Fruit fly (Drosophila melanogaster) whole organism, pupa: Measurements from ENCODE around the gene CG43051.
A peak's percentile ranks its signal among the peaks of the same experiment; 100 is the strongest.

Experiments used
- CG10348 ChIP-seq: fragments of 200-800 bp; sonication (Bioruptor generic); IDR thresholded peaks from 2 replicates; pipeline ENCODE4 v1.3.6; 2022; ENCODE audit warnings: missing biosample characterization, missing genetic modification characterization
- CG12605 ChIP-seq: fragments of 200-800 bp; sonication (Bioruptor generic); IDR thresholded peaks from 2 replicates; pipeline ENCODE4 v1.3.6; 2022; ENCODE audit warnings: missing biosample characterization, missing genetic modification characterization
- CG13204 ChIP-seq: fragments of 200-800 bp; sonication (Bioruptor generic); optimal IDR thresholded peaks from 2 replicates; lab custom pipeline; 2018; ENCODE audit warnings: missing biosample characterization, mild to moderate bottlenecking, missing genetic modification characterization, moderate library complexity
- CG14655 ChIP-seq: fragments of 200-800 bp; sonication (Bioruptor generic); optimal IDR thresholded peaks from 3 replicates; lab custom pipeline; 2017; ENCODE audit warnings: mild to moderate bottlenecking, missing biosample characterization, missing genetic modification reagents, missing genetic modification characterization
- CG15710 ChIP-seq: fragments of 200-800 bp; sonication (Bioruptor generic); optimal IDR thresholded peaks from 2 replicates; lab custom pipeline; 2018; ENCODE audit warnings: missing biosample characterization, mild to moderate bottlenecking, missing genetic modification characterization, moderate library complexity
- CG17806 ChIP-seq: fragments of 200-800 bp; sonication (Bioruptor generic); optimal IDR thresholded peaks from 2 replicates; lab custom pipeline; 2018; ENCODE audit warnings: missing biosample characterization, mild to moderate bottlenecking, missing genetic modification characterization, moderate library complexity
- CG32121 ChIP-seq: fragments of 200-800 bp; sonication (Bioruptor generic); IDR thresholded peaks from 2 replicates; pipeline ENCODE4 v1.3.6; 2022; ENCODE audit warnings: missing biosample characterization, missing genetic modification characterization
- CG34367 ChIP-seq: fragments of 200-800 bp; sonication (Bioruptor generic); optimal IDR thresholded peaks from 2 replicates; lab custom pipeline; 2018; ENCODE audit warnings: missing biosample characterization, mild to moderate bottlenecking, missing genetic modification characterization
- CG4496 ChIP-seq: fragments of 200-800 bp; sonication (Bioruptor generic); IDR thresholded peaks from 3 replicates; pipeline ENCODE4 v1.3.6; 2022; ENCODE audit warnings: missing biosample characterization, missing genetic modification characterization
- CG8159 ChIP-seq: fragments of 200-800 bp; sonication (Bioruptor generic); optimal IDR thresholded peaks from 3 replicates; lab custom pipeline; 2018; ENCODE audit warnings: missing biosample characterization, mild to moderate bottlenecking, missing genetic modification characterization, moderate library complexity
- CG8301 ChIP-seq: fragments of 200-800 bp; sonication (Bioruptor generic); optimal IDR thresholded peaks from 2 replicates; lab custom pipeline; 2018; ENCODE audit warnings: missing biosample characterization, mild to moderate bottlenecking, missing genetic modification characterization
- CG9948 ChIP-seq: fragments of 200-800 bp; sonication (Bioruptor generic); optimal IDR thresholded peaks from 2 replicates; lab custom pipeline; 2018; ENCODE audit warnings: missing biosample characterization, mild to moderate bottlenecking, missing genetic modification characterization, moderate library complexity
- D1 ChIP-seq: fragments of 200-800 bp; sonication (Bioruptor generic); optimal IDR thresholded peaks from 2 replicates; lab custom pipeline; 2018; ENCODE audit warnings: missing biosample characterization, mild to moderate bottlenecking, missing genetic modification characterization, moderate library complexity
- EcR ChIP-seq: fragments of 200-800 bp; sonication (Bioruptor generic); optimal IDR thresholded peaks from 3 replicates; lab custom pipeline; 2019; ENCODE audit warnings: missing biosample characterization, missing genetic modification characterization, mild to moderate bottlenecking, moderate library complexity, missing genetic modification reagents
- Ets98B ChIP-seq: fragments of 200-800 bp; sonication (Bioruptor generic); IDR thresholded peaks from 2 replicates; pipeline ENCODE4 v1.3.6; 2022; ENCODE audit warnings: missing biosample characterization, missing genetic modification characterization
- Pif1A ChIP-seq: fragments of 200-800 bp; sonication (Bioruptor generic); optimal IDR thresholded peaks from 3 replicates; lab custom pipeline; 2016; ENCODE audit warnings: missing biosample characterization, missing genetic modification characterization
- Pif1B ChIP-seq: fragments of 200-800 bp; sonication (Bioruptor generic); optimal IDR thresholded peaks from 3 replicates; lab custom pipeline; 2016; ENCODE audit warnings: missing biosample characterization, missing genetic modification characterization
- Snoo ChIP-seq: fragments of 200-800 bp; sonication (Bioruptor generic); optimal IDR thresholded peaks from 3 replicates; lab custom pipeline; 2017; ENCODE audit warnings: missing biosample characterization, mild to moderate bottlenecking, missing genetic modification characterization, inconsistent platforms
- fd96Ca ChIP-seq: fragments of 200-800 bp; sonication (Bioruptor generic); IDR thresholded peaks from 3 replicates; pipeline ENCODE4 v1.3.6; 2022; ENCODE audit warnings: missing biosample characterization, missing genetic modification characterization
- gl ChIP-seq: fragments of 200-800 bp; sonication (Bioruptor generic); optimal IDR thresholded peaks from 2 replicates; lab custom pipeline; 2018; ENCODE audit warnings: missing biosample characterization, mild to moderate bottlenecking, missing genetic modification characterization
- rn ChIP-seq: fragments of 200-800 bp; sonication (Bioruptor generic); IDR thresholded peaks from 2 replicates; pipeline ENCODE4 v1.3.6; 2022; ENCODE audit warnings: missing biosample characterization, missing genetic modification characterization

The CG43051 gene

DNA sequence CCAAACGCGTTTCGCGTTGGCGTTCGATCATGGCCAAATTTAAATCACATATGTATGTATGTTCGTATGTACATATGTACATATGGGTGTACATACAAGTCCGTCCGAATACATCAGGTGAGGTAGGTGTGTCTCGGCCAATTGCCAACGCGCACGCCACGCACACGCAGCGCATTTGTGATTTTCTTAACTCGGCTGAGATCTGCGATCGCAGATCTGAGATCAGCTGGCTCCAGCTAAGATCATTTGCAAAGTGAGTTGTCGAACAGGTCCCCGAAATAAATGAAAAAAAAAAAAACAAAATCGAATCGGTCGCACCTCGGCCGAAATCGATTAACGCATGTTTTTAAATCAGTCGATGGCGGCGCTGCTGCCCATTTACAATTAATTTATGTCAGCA, 38.5 kb upstream of the CG43051 start:
- TF ChIP-seq rn (GFP tag; lab: Robert Waterston, UW) (no peak), CG17806 (tag; lab: Kevin White, UChicago) (no peak), CG13204 (GFP tag; lab: Kevin White, UChicago) (no peak), CG8301 (no peak), CG15710 (no peak), fd96Ca (GFP tag; lab: Robert Waterston, UW) (no peak), CG34367 (no peak), CG14655 (GFP tag; lab: Kevin White, UChicago) (no peak), Pif1A (GFP tag; lab: Kevin White, UChicago) (no peak), CG12605 (no peak), gl (no peak), CG9948 (tag; lab: Kevin White, UChicago) (no peak), CG8159 (tag; lab: Kevin White, UChicago) (no peak), CG10348 (GFP tag; lab: Robert Waterston, UW) (no peak), Snoo (no peak), Ets98B (GFP tag; lab: Robert Waterston, UW) (no peak), Pif1B (GFP tag; lab: Kevin White, UChicago) (no peak), EcR (GFP tag; lab: Kevin White, UChicago) (no peak), CG4496 (GFP tag; lab: Robert Waterston, UW) (no peak), CG32121 (GFP tag; lab: Robert Waterston, UW) (no peak)
- TF ChIP-seq, all 21 proteins: peak for 0

- TF ChIP-seq CG8159 (tag; lab: Kevin White, UChicago) (no peak), CG17806 (tag; lab: Kevin White, UChicago) (no peak), gl (no peak), CG10348 (GFP tag; lab: Robert Waterston, UW) (no peak), CG12605 (peak; percentile 61), fd96Ca (GFP tag; lab: Robert Waterston, UW) (no peak; the same call in 2 of the 3 replicates), Pif1A (GFP tag; lab: Kevin White, UChicago) (no peak), CG4496 (GFP tag; lab: Robert Waterston, UW) (peak; percentile 63; the same call in 2 of the 3 replicates), CG8301 (no peak), CG32121 (GFP tag; lab: Robert Waterston, UW) (peak; percentile 47), CG13204 (GFP tag; lab: Kevin White, UChicago) (no peak), EcR (GFP tag; lab: Kevin White, UChicago) (no peak), Ets98B (GFP tag; lab: Robert Waterston, UW) (peak; percentile 56; the same call in 1 of the 2 replicates), CG34367 (no peak), D1 (tag; lab: Kevin White, UChicago) (no peak), Snoo (no peak), CG14655 (GFP tag; lab: Kevin White, UChicago) (no peak), Pif1B (GFP tag; lab: Kevin White, UChicago) (no peak), CG9948 (tag; lab: Kevin White, UChicago) (no peak), CG15710 (no peak)
These were observed 35.8 kb upstream of the CG43051 start for dm6 chr2L:12471937-12472336.

DNA sequence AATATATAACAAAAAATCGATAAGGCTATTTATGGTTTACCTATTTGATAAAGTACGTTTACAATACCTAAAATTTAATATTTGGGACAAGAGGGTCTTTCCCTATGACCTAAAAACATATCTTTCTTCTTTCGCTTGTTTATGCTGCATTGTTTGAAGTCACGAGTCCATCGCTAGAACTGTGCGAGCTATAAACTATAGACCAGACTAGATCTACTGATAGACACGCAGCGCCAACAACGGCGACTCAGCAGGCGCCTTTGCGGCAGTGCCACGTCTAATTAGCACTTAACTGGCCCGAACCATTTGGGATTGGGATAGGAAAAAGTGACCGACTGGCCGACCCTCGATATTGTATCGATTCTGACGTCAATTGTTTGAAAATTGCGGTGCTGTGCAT, 34.8 kb upstream of the CG43051 start:
- TF ChIP-seq CG8159 (tag; lab: Kevin White, UChicago) (no peak), CG14655 (GFP tag; lab: Kevin White, UChicago) (no peak), D1 (tag; lab: Kevin White, UChicago) (no peak), CG17806 (tag; lab: Kevin White, UChicago) (no peak), CG9948 (tag; lab: Kevin White, UChicago) (no peak), CG8301 (no peak), Pif1A (GFP tag; lab: Kevin White, UChicago) (no peak), CG13204 (GFP tag; lab: Kevin White, UChicago) (no peak)

DNA sequence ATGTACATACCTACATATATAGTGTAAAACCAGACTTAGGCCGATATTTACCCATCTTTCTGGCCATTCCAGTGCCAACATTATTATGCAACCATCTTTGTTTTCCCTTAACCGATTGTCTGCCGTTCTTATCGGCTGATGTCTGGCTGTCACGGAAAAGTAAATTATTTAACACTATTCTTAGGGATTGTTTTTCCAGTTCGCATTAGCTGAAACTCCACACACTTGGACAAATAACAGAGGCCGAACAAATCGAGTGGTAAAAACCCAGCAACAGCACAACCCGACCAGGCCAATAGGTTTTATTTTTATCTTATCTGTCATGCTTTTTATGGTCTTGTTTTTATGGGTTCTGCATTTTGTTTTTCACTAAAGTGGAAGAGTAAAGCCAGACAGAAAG, 34.2 kb upstream of the CG43051 start:
- TF ChIP-seq CG34367: no peak
- TF ChIP-seq, all 21 proteins: peak for 0

DNA sequence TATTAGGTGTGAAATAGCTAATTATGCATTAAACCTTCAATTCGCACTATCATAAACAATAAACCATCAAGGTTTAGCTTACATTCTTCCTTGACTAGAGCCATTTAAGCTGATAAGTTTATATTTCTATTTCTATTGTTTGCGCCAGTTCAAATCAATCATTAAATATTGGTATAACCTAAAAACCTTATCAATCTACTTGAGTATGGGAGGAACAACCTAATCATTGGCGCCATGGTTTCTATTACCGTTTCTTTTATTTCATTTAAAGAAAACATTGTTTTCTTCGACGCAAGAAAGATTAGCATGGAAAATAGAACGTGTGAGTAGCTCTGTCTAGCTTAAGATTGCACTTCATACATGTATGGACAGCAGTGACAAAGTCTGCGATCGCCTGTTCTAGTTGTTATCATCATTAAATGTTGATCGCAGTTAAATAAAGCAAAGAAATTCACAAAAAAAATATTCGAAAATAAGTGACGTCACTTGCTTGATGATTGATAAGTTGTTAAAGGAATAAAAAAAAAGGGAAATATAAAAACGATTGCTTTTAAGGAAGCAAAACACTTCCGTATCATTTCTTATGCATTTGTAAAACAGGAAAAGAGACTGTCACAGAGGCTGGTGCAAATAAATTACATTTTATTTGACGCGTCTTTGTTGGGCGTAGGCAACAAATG, 33.4 kb upstream of the CG43051 start:
- TF ChIP-seq CG8301: no peak
- TF ChIP-seq CG34367: no peak

dm6 chr2L:12475308-12475707, 32.4 kb upstream of the CG43051 start:
- TF ChIP-seq D1 (tag; lab: Kevin White, UChicago): no peak
- no peak for TF ChIP-seq CG14655 (GFP tag; lab: Kevin White, UChicago)
- TF ChIP-seq CG8159 (tag; lab: Kevin White, UChicago): no peak
- TF ChIP-seq CG4496 (GFP tag; lab: Robert Waterston, UW): no peak
- 0 out of 2 replicates have a peak, but pooled peaks have one; percentile 18 for TF ChIP-seq CG32121 (GFP tag; lab: Robert Waterston, UW)
- no peak for TF ChIP-seq CG17806 (tag; lab: Kevin White, UChicago)
- TF ChIP-seq Pif1B (GFP tag; lab: Kevin White, UChicago): peak; percentile 32
- TF ChIP-seq Snoo: peak; percentile 53
- no peak for TF ChIP-seq CG15710

dm6 chr2L:12476115-12476514, 31.6 kb upstream of the CG43051 start:
- no peak for TF ChIP-seq CG13204 (GFP tag; lab: Kevin White, UChicago)
- TF ChIP-seq CG8159 (tag; lab: Kevin White, UChicago): no peak
- TF ChIP-seq Pif1B (GFP tag; lab: Kevin White, UChicago): no peak
- TF ChIP-seq CG12605: no peak
- TF ChIP-seq Snoo: no peak
- TF ChIP-seq CG32121 (GFP tag; lab: Robert Waterston, UW): no peak
